Fruit fly (Drosophila melanogaster): ENCODE measurements around the gene CG16721.

- TF ChIP-seq CG8478 (optimal IDR thresholded peaks at IDR 0.05) (no peak), CTCF (optimal IDR thresholded peaks at IDR 0.05) (no peak)
Observed at dm6 chrX:5923124-5923523, 43.5 kb downstream of the CG16721 start.

All from S2 (cell line).